Fruit fly (Drosophila melanogaster) whole organism, embryonic: ENCODE data around the gene CG46335.

Source experiments
- Aef1 ChIP-seq: fragments of 200-800 bp; sonication (Bioruptor generic); IDR thresholded peaks from 3 replicates; pipeline ENCODE4 v1.3.6; 2022; ENCODE audit warnings: missing biosample characterization, missing genetic modification characterization
- Blimp-1 ChIP-seq: fragments of 200-800 bp; sonication (Bioruptor generic); optimal IDR thresholded peaks from 3 replicates; lab custom pipeline; 2018; ENCODE audit warnings: missing biosample characterization, missing genetic modification characterization, mild to moderate bottlenecking, moderate library complexity, missing genetic modification reagents
- CG1024 ChIP-seq: fragments of 200-800 bp; sonication (Bioruptor generic); IDR thresholded peaks from 2 replicates; pipeline ENCODE4 v1.3.6; 2022; ENCODE audit warnings: missing biosample characterization, missing genetic modification characterization
- CG10274 ChIP-seq: fragments of 200-800 bp; sonication (Bioruptor generic); optimal IDR thresholded peaks from 3 replicates; lab custom pipeline; 2017; ENCODE audit warnings: missing biosample characterization, mild to moderate bottlenecking, missing genetic modification characterization
- CG11504 ChIP-seq: fragments of 200-800 bp; sonication (Bioruptor generic); optimal IDR thresholded peaks from 3 replicates; lab custom pipeline; 2019; ENCODE audit warnings: missing biosample characterization, mild to moderate bottlenecking, missing genetic modification characterization, moderate library complexity
- CG11560 ChIP-seq: fragments of 200-800 bp; sonication (Bioruptor generic); IDR thresholded peaks from 3 replicates; pipeline ENCODE4 v1.3.6; 2022; ENCODE audit warnings: missing biosample characterization, missing genetic modification characterization
- CG11695 ChIP-seq: fragments of 200-800 bp; sonication (Bioruptor generic); IDR thresholded peaks from 3 replicates; pipeline ENCODE4 v1.3.6; 2022; ENCODE audit warnings: missing biosample characterization, missing genetic modification characterization
- CG12071 ChIP-seq: fragments of 200-800 bp; sonication (Bioruptor generic); optimal IDR thresholded peaks from 3 replicates; lab custom pipeline; 2018; ENCODE audit warnings: missing biosample characterization, mild to moderate bottlenecking, missing genetic modification characterization
- CG17802 ChIP-seq: fragments of 200-800 bp; sonication (Bioruptor generic); optimal IDR thresholded peaks from 2 replicates; lab custom pipeline; 2018; ENCODE audit warnings: missing biosample characterization, mild to moderate bottlenecking, missing genetic modification characterization, moderate library complexity
- CG18262 ChIP-seq: fragments of 200-800 bp; optimal IDR thresholded peaks from 3 replicates; lab custom pipeline; 2019; ENCODE audit warnings: missing biosample characterization, mild to moderate bottlenecking, missing genetic modification characterization, moderate library complexity
- CG18619 ChIP-seq: fragments of 200-800 bp; sonication (Bioruptor generic); optimal IDR thresholded peaks from 3 replicates; lab custom pipeline; 2017; ENCODE audit warnings: missing biosample characterization, mild to moderate bottlenecking, missing genetic modification characterization
- CG30020 ChIP-seq: fragments of 200-800 bp; optimal IDR thresholded peaks from 2 replicates; lab custom pipeline; 2019; ENCODE audit warnings: missing biosample characterization, mild to moderate bottlenecking, missing genetic modification characterization, moderate library complexity
- CG31365 ChIP-seq: fragments of 200-800 bp; sonication (Bioruptor generic); optimal IDR thresholded peaks from 2 replicates; lab custom pipeline; 2018; ENCODE audit warnings: missing biosample characterization, mild to moderate bottlenecking, missing genetic modification characterization
- CG3407 ChIP-seq: fragments of 200-800 bp; sonication (Bioruptor generic); optimal IDR thresholded peaks from 2 replicates; lab custom pipeline; 2018; ENCODE audit warnings: missing biosample characterization, mild to moderate bottlenecking, missing genetic modification characterization
- CG34422 ChIP-seq: fragments of 200-800 bp; sonication (Bioruptor generic); IDR thresholded peaks from 3 replicates; pipeline ENCODE4 v1.3.6; 2022; ENCODE audit warnings: missing biosample characterization, missing genetic modification characterization
- CG3838 ChIP-seq: fragments of 200-800 bp; sonication (Bioruptor generic); optimal IDR thresholded peaks from 3 replicates; lab custom pipeline; 2016; ENCODE audit warnings: missing biosample characterization, missing genetic modification characterization
- CG3995 ChIP-seq: fragments of 200-800 bp; sonication (Bioruptor generic); optimal IDR thresholded peaks from 3 replicates; lab custom pipeline; 2016; ENCODE audit warnings: missing biosample characterization, missing genetic modification characterization
- CG4328 ChIP-seq: fragments of 200-800 bp; sonication (Bioruptor generic); optimal IDR thresholded peaks from 3 replicates; lab custom pipeline; 2017; ENCODE audit warnings: missing biosample characterization, missing genetic modification reagents, missing genetic modification characterization
- CG5953 ChIP-seq: fragments of 200-800 bp; sonication (Bioruptor generic); IDR thresholded peaks from 2 replicates; pipeline ENCODE4 v1.3.6; 2022; ENCODE audit warnings: missing biosample characterization, missing genetic modification characterization
- CG8359 ChIP-seq: fragments of 200-800 bp; sonication (Bioruptor generic); optimal IDR thresholded peaks from 2 replicates; lab custom pipeline; 2017; ENCODE audit warnings: missing biosample characterization, mild to moderate bottlenecking, missing genetic modification characterization, borderline replicate concordance
- CHES-1-like ChIP-seq: fragments of 200-800 bp; sonication (Bioruptor generic); optimal IDR thresholded peaks from 2 replicates; lab custom pipeline; 2016; ENCODE audit warnings: missing biosample characterization, missing genetic modification characterization
- Drgx ChIP-seq: fragments of 200-800 bp; sonication (Bioruptor generic); IDR thresholded peaks from 2 replicates; pipeline ENCODE4 v1.3.6; 2022; ENCODE audit warnings: missing biosample characterization, missing genetic modification characterization
- Hand ChIP-seq: fragments of 200-800 bp; sonication (Bioruptor generic); optimal IDR thresholded peaks from 2 replicates; lab custom pipeline; 2017; ENCODE audit warnings: mild to moderate bottlenecking, missing biosample characterization, missing genetic modification reagents, missing genetic modification characterization
- Hr3 ChIP-seq: fragments of 200-800 bp; sonication (Bioruptor generic); optimal IDR thresholded peaks from 3 replicates; lab custom pipeline; 2016; ENCODE audit warnings: missing biosample characterization, missing genetic modification characterization
- MESR4 ChIP-seq: fragments of 200-800 bp; sonication (Bioruptor generic); optimal IDR thresholded peaks from 2 replicates; lab custom pipeline; 2018; ENCODE audit warnings: missing biosample characterization, mild to moderate bottlenecking, missing genetic modification characterization, moderate library complexity
- MTF-1 ChIP-seq: fragments of 200-800 bp; sonication (Bioruptor generic); optimal IDR thresholded peaks from 2 replicates; lab custom pipeline; 2018; ENCODE audit warnings: missing biosample characterization, mild to moderate bottlenecking, missing genetic modification characterization, borderline replicate concordance
- NK7.1 ChIP-seq: fragments of 200-800 bp; sonication (Bioruptor generic); optimal IDR thresholded peaks from 3 replicates; lab custom pipeline; 2016; ENCODE audit warnings: missing biosample characterization, missing genetic modification characterization
- Sox100B ChIP-seq: fragments of 200-800 bp; sonication (Bioruptor generic); optimal IDR thresholded peaks from 3 replicates; lab custom pipeline; 2018; ENCODE audit warnings: missing biosample characterization, mild to moderate bottlenecking, missing genetic modification characterization
- Xrp1 ChIP-seq: fragments of 200-800 bp; sonication (Bioruptor generic); IDR thresholded peaks from 2 replicates; pipeline ENCODE4 v1.3.6; 2022; ENCODE audit warnings: missing biosample characterization, missing genetic modification characterization
- ac ChIP-seq: fragments of 200-800 bp; sonication (Bioruptor generic); optimal IDR thresholded peaks from 3 replicates; lab custom pipeline; 2017; ENCODE audit warnings: missing biosample characterization, mild to moderate bottlenecking, missing genetic modification characterization
- bab2 ChIP-seq: fragments of 200-800 bp; sonication (Bioruptor generic); optimal IDR thresholded peaks from 2 replicates; lab custom pipeline; 2016; ENCODE audit warnings: missing biosample characterization, missing genetic modification characterization
- bsh ChIP-seq, 2 experiments: fragments of 200-800 bp; sonication (Bioruptor generic); optimal IDR thresholded peaks; 2 replicates each; lab custom pipeline; 2017 to 2018; ENCODE audit warnings: mild to moderate bottlenecking in 2 of 2, missing biosample characterization in 2 of 2, missing genetic modification characterization in 2 of 2, moderate library complexity in 1 of 2
- cato ChIP-seq: fragments of 200-800 bp; sonication (Bioruptor generic); optimal IDR thresholded peaks from 2 replicates; lab custom pipeline; 2016; ENCODE audit warnings: missing biosample characterization, missing genetic modification characterization, borderline replicate concordance
- da ChIP-seq: fragments of 200-800 bp; sonication (Bioruptor generic); optimal IDR thresholded peaks from 2 replicates; lab custom pipeline; 2016; ENCODE audit warnings: missing biosample characterization, missing genetic modification characterization
- danr ChIP-seq: fragments of 200-800 bp; sonication (Bioruptor generic); IDR thresholded peaks from 2 replicates; pipeline ENCODE4 v1.3.6; 2022; ENCODE audit warnings: missing biosample characterization, missing genetic modification characterization
- ewg ChIP-seq: fragments of 200-800 bp; sonication (Bioruptor generic); optimal IDR thresholded peaks from 3 replicates; lab custom pipeline; 2017; ENCODE audit warnings: mild to moderate bottlenecking, missing biosample characterization, missing genetic modification reagents, missing genetic modification characterization
- gce ChIP-seq: fragments of 200-800 bp; sonication (Bioruptor generic); IDR thresholded peaks from 3 replicates; pipeline ENCODE4 v1.3.6; 2022; ENCODE audit warnings: missing biosample characterization, missing genetic modification characterization
- gem ChIP-seq: fragments of 200-800 bp; sonication (Bioruptor generic); optimal IDR thresholded peaks from 2 replicates; lab custom pipeline; 2019; ENCODE audit warnings: missing biosample characterization, mild to moderate bottlenecking, missing genetic modification characterization, moderate library complexity
- hb ChIP-seq: fragments of 200-800 bp; sonication (Bioruptor generic); IDR thresholded peaks from 3 replicates; pipeline ENCODE4 v1.3.6; 2022; ENCODE audit warnings: missing biosample characterization, missing genetic modification characterization; ENCODE audit not compliant: partially characterized antibody
- lilli ChIP-seq: fragments of 200-800 bp; sonication (Bioruptor generic); optimal IDR thresholded peaks from 3 replicates; lab custom pipeline; 2016; ENCODE audit warnings: missing biosample characterization, missing genetic modification characterization
- lola ChIP-seq, 3 experiments: fragments of >200 bp in 2 of 3; fragments of 200-800 bp in 1 of 3; sonication (Bioruptor generic) in 1 of 3; optimal IDR thresholded peaks; 2 replicates each; lab custom pipeline; 2017 to 2019; ENCODE audit warnings: missing biosample characterization in 3 of 3, missing genetic modification characterization in 3 of 3, mild to moderate bottlenecking in 1 of 3, moderate library complexity in 1 of 3
- luna ChIP-seq: fragments of 200-800 bp; sonication (Bioruptor generic); optimal IDR thresholded peaks from 2 replicates; lab custom pipeline; 2016; ENCODE audit warnings: missing biosample characterization, missing genetic modification characterization
- maf-S ChIP-seq: fragments of 200-800 bp; sonication (Bioruptor generic); optimal IDR thresholded peaks from 2 replicates; lab custom pipeline; 2016; ENCODE audit warnings: missing biosample characterization, missing genetic modification characterization
- peb ChIP-seq: fragments of 200-800 bp; sonication (Bioruptor generic); IDR thresholded peaks from 2 replicates; pipeline ENCODE4 v1.3.6; 2022; ENCODE audit warnings: missing biosample characterization, missing genetic modification characterization
- row ChIP-seq: fragments of 200-800 bp; sonication (Bioruptor generic); IDR thresholded peaks from 3 replicates; pipeline ENCODE4 v1.3.6; 2022; ENCODE audit warnings: missing biosample characterization, missing genetic modification characterization
- sens ChIP-seq: fragments of 200-800 bp; sonication (Bioruptor generic); peaks from one replicate; lab custom pipeline; 2016; ENCODE audit warnings: missing biosample characterization, missing genetic modification characterization
- sima ChIP-seq: fragments of 200-800 bp; sonication (Bioruptor generic); optimal IDR thresholded peaks from 2 replicates; lab custom pipeline; 2016; ENCODE audit warnings: missing biosample characterization, missing genetic modification characterization
- ttk ChIP-seq: fragments of 200-800 bp; sonication (Bioruptor generic); IDR thresholded peaks from 2 replicates; pipeline ENCODE4 v2.1.2; 2022; ENCODE audit warnings: missing biosample characterization, missing genetic modification characterization
- twi ChIP-seq: fragments of 200-800 bp; optimal IDR thresholded peaks from 2 replicates; lab custom pipeline; 2019; ENCODE audit warnings: missing biosample characterization, mild to moderate bottlenecking, missing genetic modification characterization, moderate library complexity
- zen2 ChIP-seq: fragments of 200-800 bp; sonication (Bioruptor generic); IDR thresholded peaks from 3 replicates; pipeline ENCODE4 v1.3.6; 2022; ENCODE audit warnings: missing biosample characterization, missing genetic modification characterization; ENCODE audit not compliant: partially characterized antibody

CG46335 gene

DNA sequence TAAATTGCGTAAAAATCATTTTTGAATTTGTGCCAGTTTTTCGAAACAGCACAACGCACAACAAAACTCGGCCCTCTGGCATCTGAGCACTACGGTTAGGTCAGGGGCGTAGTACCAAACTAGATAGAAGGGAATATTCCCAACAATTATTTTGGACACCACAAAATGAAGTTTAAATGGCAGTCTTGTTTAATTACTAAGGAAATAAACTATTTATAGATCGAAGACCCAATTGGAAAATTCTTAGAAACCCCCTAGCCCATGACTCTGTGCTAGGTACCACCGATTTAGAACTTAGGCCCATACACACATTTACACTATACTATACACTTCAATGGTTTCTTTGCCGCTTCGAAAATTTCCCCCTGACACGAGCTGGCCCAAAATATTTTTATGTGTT lies 38.5 kb upstream of the CG46335 start (continued):
- peak; percentile 62 for TF ChIP-seq CG4328 (GFP tag; lab: Kevin White, UChicago)
- no peak for TF ChIP-seq zen2 (GFP tag; lab: Robert Waterston, UW)
- no peak for TF ChIP-seq CG30020 (tag; lab: Kevin White, UChicago)
- no peak for TF ChIP-seq hb (GFP tag; lab: Robert Waterston, UW)
- no peak for TF ChIP-seq CG3838 (GFP tag; lab: Kevin White, UChicago)
- TF ChIP-seq ac (GFP tag; lab: Kevin White, UChicago), result no peak
- peak; percentile 53 for TF ChIP-seq CHES-1-like (GFP tag; lab: Kevin White, UChicago)
- peak; percentile 57 for TF ChIP-seq CG10274 (GFP tag; lab: Kevin White, UChicago)
- peak; percentile 87 for TF ChIP-seq row
- TF ChIP-seq CG8359 (GFP tag; lab: Kevin White, UChicago), result no peak
- TF ChIP-seq CG11695 (GFP tag; lab: Robert Waterston, UW), result peak; percentile 65
- peak in 1 of 2 experiments; percentile 55 for TF ChIP-seq bsh (GFP tag; optimal IDR thresholded peaks at IDR 0.05; lab: Kevin White, UChicago)
- peak; percentile 60; the same call in 2 of the 3 replicates for TF ChIP-seq CG11560 (tag; lab: Robert Waterston, UW)
- TF ChIP-seq CG31365 (tag; lab: Kevin White, UChicago), result peak; percentile 29
- TF ChIP-seq ttk (GFP tag; lab: Robert Waterston, UW), result peak; percentile 63
- TF ChIP-seq luna (GFP tag; lab: Kevin White, UChicago), result no peak
- TF ChIP-seq Aef1 (GFP tag; lab: Robert Waterston, UW), result peak; percentile 87
- TF ChIP-seq peb (GFP tag; lab: Robert Waterston, UW), result no peak
- peak; percentile 75 for TF ChIP-seq CG11504
- peak; percentile 75 for TF ChIP-seq bab2
- peak; percentile 33 for TF ChIP-seq NK7.1 (GFP tag; lab: Kevin White, UChicago)
- TF ChIP-seq twi (tag; lab: Kevin White, UChicago), result peak; percentile 22
- TF ChIP-seq Drgx (GFP tag; lab: Robert Waterston, UW), result peak; percentile 60
- no peak for TF ChIP-seq CG17802 (tag; lab: Kevin White, UChicago)
- TF ChIP-seq CG3995 (GFP tag; lab: Kevin White, UChicago), result peak; percentile 4
- no peak for TF ChIP-seq cato (GFP tag; lab: Kevin White, UChicago)
- peak; percentile 1 for TF ChIP-seq Hand (GFP tag; lab: Kevin White, UChicago)
- TF ChIP-seq ewg (GFP tag; lab: Kevin White, UChicago), result peak; percentile 22
- TF ChIP-seq MESR4, result no peak
- TF ChIP-seq CG12071 (GFP tag; lab: Kevin White, UChicago), result peak; percentile 66
- peak; percentile 59 for TF ChIP-seq Hr3
- TF ChIP-seq maf-S, result peak; percentile 54
- peak; percentile 61 for TF ChIP-seq CG18619
- no peak for TF ChIP-seq CG18262 (tag; lab: Kevin White, UChicago)
- peak; percentile 83 for TF ChIP-seq lilli (GFP tag; lab: Kevin White, UChicago)
- no peak for TF ChIP-seq CG5953 (GFP tag; lab: Robert Waterston, UW)
- TF ChIP-seq gce (GFP tag; lab: Robert Waterston, UW), result peak; percentile 48; the same call in 1 of the 3 replicates
- peak; percentile 40 for TF ChIP-seq Blimp-1
- TF ChIP-seq danr (GFP tag; lab: Robert Waterston, UW), result peak; percentile 67; the same call in 1 of the 2 replicates
- TF ChIP-seq da, result peak; percentile 23
- peak; percentile 3 for TF ChIP-seq CG3407 (GFP tag; lab: Kevin White, UChicago)
- TF ChIP-seq Xrp1 (GFP tag; lab: Robert Waterston, UW), result peak; percentile 66
- 0 out of 2 replicates have a peak, but pooled peaks have one; percentile 35 for TF ChIP-seq CG1024 (GFP tag; lab: Robert Waterston, UW)
- TF ChIP-seq MTF-1 (GFP tag; lab: Kevin White, UChicago), result peak; percentile 7
- peak; percentile 37 for TF ChIP-seq Sox100B (GFP tag; lab: Kevin White, UChicago)
- TF ChIP-seq lola (GFP tag; optimal IDR thresholded peaks at IDR 0.05; lab: Kevin White, UChicago), result no peak
- peak; percentile 83 for TF ChIP-seq gem
- TF ChIP-seq CG34422 (GFP tag; lab: Robert Waterston, UW), result peak; percentile 76
- TF ChIP-seq sima, result peak; percentile 22
- peak; percentile 78 for TF ChIP-seq sens (GFP tag; lab: Kevin White, UChicago)
